Worm (Caenorhabditis elegans) whole organism, early embryonic: ENCODE measurements around the gene T25E4.1.
"Not testable (repeated sequence)": the region's sequence is repeated elsewhere in the genome, so short reads cannot be mapped to it uniquely, and the experiment has no call there.

ENCODE experiments used
- ama-1 ChIP-seq: fragments of 150-350 bp; optimal IDR thresholded peaks from 2 replicates; lab custom pipeline; 2014
- ets-7 ChIP-seq: sonication (generic microtip); optimal IDR thresholded peaks from 2 replicates; lab custom pipeline; 2016; ENCODE audit warnings: missing genotype, missing genetic modification characterization, missing compliant biosample characterization
- tbx-11 ChIP-seq: fragments of 200-800 bp; sonication (Bioruptor generic); IDR thresholded peaks from 2 replicates; pipeline ENCODE4 v1.3.6; 2022; ENCODE audit warnings: missing genetic modification characterization, missing compliant biosample characterization
- tra-4 ChIP-seq: sonication (generic microtip); optimal IDR thresholded peaks from 2 replicates; lab custom pipeline; 2017; ENCODE audit warnings: missing genetic modification characterization, missing compliant biosample characterization

DNA sequence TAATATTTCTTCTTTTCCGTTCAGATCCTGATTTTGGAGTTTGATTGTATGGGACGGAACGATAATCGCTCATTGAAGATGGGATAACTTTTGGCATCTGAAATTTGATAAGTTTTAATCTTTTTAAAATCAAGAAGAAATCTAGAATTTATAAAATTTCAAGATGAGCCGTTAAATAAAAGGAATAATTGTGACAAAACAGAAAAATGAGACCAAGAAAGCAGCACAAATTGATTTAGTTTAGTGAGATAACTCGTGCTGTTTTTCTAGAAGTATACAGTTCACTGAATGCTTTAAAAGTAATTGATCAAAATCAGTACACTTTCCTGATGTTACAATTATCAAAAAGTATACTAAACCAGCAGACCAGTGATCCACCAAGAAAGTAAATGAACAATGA lies 38.0 kb upstream of the T25E4.1 start, which contains the start of gene hlh-27:
- TF ChIP-seq ama-1 (lab: Kevin White, UChicago); ets-7 (tag; lab: Kevin White, UChicago); tra-4 (tag; lab: Kevin White, UChicago); tbx-11 (GFP tag; lab: Robert Waterston, UW): not testable (repeated sequence)
